Worm (Caenorhabditis elegans): ENCODE measurements around the gene ZC477.2.
A peak's percentile ranks its signal among the peaks of the same experiment; 100 is the strongest.

Gene ZC477.2

ce11 chrIV:7153362-7153761 lies 45.4 kb downstream of the ZC477.2 start, which contains the start of gene C34D4.3:
TSS of gene C34D4.3 (plus strand) at chrIV:7153662.
- TF ChIP-seq F49E8.2 (tag; optimal IDR thresholded peaks at IDR 0.05; ENCODE audit: borderline replicate concordance) (no peak), nhr-76 (tag; optimal IDR thresholded peaks at IDR 0.05) (no peak), ceh-28 (tag; optimal IDR thresholded peaks at IDR 0.05) (no peak), Y75B8A.6 (GFP tag; IDR thresholded peaks at IDR 0.05) (no peak), aha-1 (tag) (peak; percentile 10), saeg-2 (GFP tag; IDR thresholded peaks at IDR 0.05) (no peak), mdt-29 (GFP tag; IDR thresholded peaks at IDR 0.05) (no peak)

ce11 chrIV:7154356-7154755 lies 46.4 kb downstream of the ZC477.2 start, which contains the start of gene C34D4.2:
TSS of gene C34D4.2 (plus strand) at chrIV:7154656.
- no peak for TF ChIP-seq mxl-3 (GFP tag; optimal IDR thresholded peaks at IDR 0.05)
- TF ChIP-seq gei-8 (GFP tag; optimal IDR thresholded peaks at IDR 0.05): no peak
- no peak for TF ChIP-seq lin-13 (GFP tag; optimal IDR thresholded peaks at IDR 0.05)
- no peak for TF ChIP-seq mxl-2 (GFP tag; conservative IDR thresholded peaks at IDR 0.05)
- no peak for TF ChIP-seq lin-38 (GFP tag; IDR thresholded peaks at IDR 0.05)
- TF ChIP-seq Y105C5A.15 (GFP tag; IDR thresholded peaks at IDR 0.05): no peak
- no peak for TF ChIP-seq mes-2 (tag; optimal IDR thresholded peaks at IDR 0.05; ENCODE audit: poor library complexity, severe bottlenecking)

ce11 chrIV:7156356-7156755 lies 48.4 kb downstream of the ZC477.2 start, which contains the start of gene maph-9:
TSS of gene maph-9 (plus strand) at chrIV:7156628.
- peak; percentile 67 for TF ChIP-seq aha-1 (tag)
- TF ChIP-seq jun-1 (tag; optimal IDR thresholded peaks at IDR 0.05): no peak

ce11 chrIV:7158161-7158560 lies 50.2 kb downstream of the ZC477.2 start:
- TF ChIP-seq aha-1 (tag) (peak; percentile 94), nhr-42 (GFP tag; IDR thresholded peaks at IDR 0.05) (no peak), hlh-11 (tag; optimal IDR thresholded peaks at IDR 0.05) (no peak)
